Worm (Caenorhabditis elegans) whole organism, mixed stage, embryonic: ENCODE measurements around the gene srg-37.

Source experiments
- M03D4.4 ChIP-seq: sonication (generic microtip); optimal IDR thresholded peaks from 2 replicates; lab custom pipeline; 2017; ENCODE audit warnings: mild to moderate bottlenecking, missing genetic modification characterization, missing compliant biosample characterization
- bed-3 ChIP-seq: fragments of 200-800 bp; sonication (Bioruptor generic); optimal IDR thresholded peaks from 3 replicates; lab custom pipeline; 2018; ENCODE audit warnings: mild to moderate bottlenecking, missing genetic modification characterization, moderate library complexity, missing compliant biosample characterization
- blmp-1 ChIP-seq: fragments of 150-350 bp; optimal IDR thresholded peaks from 2 replicates; lab custom pipeline; 2014; ENCODE audit warnings: missing biosample characterization, missing genetic modification characterization
- ceh-39 ChIP-seq: fragments of 150-350 bp; optimal IDR thresholded peaks from 2 replicates; lab custom pipeline; 2014; ENCODE audit warnings: missing biosample characterization, missing genetic modification characterization
- ceh-43 ChIP-seq: fragments of 200-800 bp; sonication (Bioruptor generic); optimal IDR thresholded peaks from 2 replicates; lab custom pipeline; 2018; ENCODE audit warnings: mild to moderate bottlenecking, missing genetic modification characterization, moderate library complexity, missing compliant biosample characterization
- ceh-83 ChIP-seq: fragments of 200-800 bp; sonication (Bioruptor generic); optimal IDR thresholded peaks from 2 replicates; lab custom pipeline; 2018; ENCODE audit warnings: mild to moderate bottlenecking, missing genetic modification characterization, missing compliant biosample characterization
- ces-1 ChIP-seq: fragments of 150-350 bp; optimal IDR thresholded peaks from 2 replicates; lab custom pipeline; 2014; ENCODE audit warnings: missing biosample characterization, missing genetic modification reagents, missing genetic modification characterization
- cnd-1 ChIP-seq: fragments of 200-800 bp; sonication (Bioruptor generic); optimal IDR thresholded peaks from 2 replicates; lab custom pipeline; 2018; ENCODE audit warnings: mild to moderate bottlenecking, missing genetic modification characterization, missing compliant biosample characterization
- drap-1 ChIP-seq: fragments of 200-800 bp; sonication (Bioruptor generic); optimal IDR thresholded peaks from 3 replicates; lab custom pipeline; 2018; ENCODE audit warnings: mild to moderate bottlenecking, missing genetic modification characterization, missing compliant biosample characterization
- elt-1 ChIP-seq: sonication (generic microtip); optimal IDR thresholded peaks from 2 replicates; lab custom pipeline; 2017; ENCODE audit warnings: missing genetic modification characterization, mild to moderate bottlenecking, missing compliant biosample characterization, antibody characterized with exemption, moderate library complexity, borderline replicate concordance; ENCODE audit not compliant: insufficient read depth
- elt-3 ChIP-seq: fragments of 150-350 bp; optimal IDR thresholded peaks from 2 replicates; lab custom pipeline; 2014; ENCODE audit warnings: missing biosample characterization, missing genetic modification characterization
- flh-1 ChIP-seq: fragments of 200-800 bp; sonication (Bioruptor generic); optimal IDR thresholded peaks from 2 replicates; lab custom pipeline; 2018; ENCODE audit warnings: mild to moderate bottlenecking, missing genetic modification characterization, moderate library complexity, missing compliant biosample characterization
- ham-2 ChIP-seq: fragments of 200-800 bp; sonication (Bioruptor generic); optimal IDR thresholded peaks from 2 replicates; lab custom pipeline; 2018; ENCODE audit warnings: mild to moderate bottlenecking, missing genetic modification characterization, missing compliant biosample characterization
- hlh-1 ChIP-seq: fragments of 150-350 bp; optimal IDR thresholded peaks from 2 replicates; lab custom pipeline; 2014; ENCODE audit warnings: missing biosample characterization, missing genetic modification reagents, missing genetic modification characterization
- lin-13 ChIP-seq: fragments of 150-350 bp; optimal IDR thresholded peaks from 2 replicates; lab custom pipeline; 2014; ENCODE audit warnings: missing biosample characterization, missing genetic modification characterization
- lin-32 ChIP-seq: fragments of 200-800 bp; sonication (Bioruptor generic); optimal IDR thresholded peaks from 2 replicates; lab custom pipeline; 2018; ENCODE audit warnings: mild to moderate bottlenecking, missing genetic modification characterization, missing compliant biosample characterization
- lsy-2 ChIP-seq: fragments of 150-350 bp; optimal IDR thresholded peaks from 2 replicates; lab custom pipeline; 2014; ENCODE audit warnings: missing biosample characterization, missing genetic modification characterization
- mab-5 ChIP-seq: fragments of 150-350 bp; optimal IDR thresholded peaks from 2 replicates; lab custom pipeline; 2014; ENCODE audit warnings: missing biosample characterization, missing genetic modification characterization
- mls-2 ChIP-seq: sonication (generic microtip); optimal IDR thresholded peaks from 2 replicates; lab custom pipeline; 2016; ENCODE audit warnings: mild to moderate bottlenecking, missing genetic modification characterization, moderate library complexity, missing compliant biosample characterization
- nhr-2 ChIP-seq: fragments of 150-350 bp; optimal IDR thresholded peaks from 2 replicates; lab custom pipeline; 2014; ENCODE audit warnings: missing biosample characterization, missing genetic modification characterization
- nhr-237 ChIP-seq: fragments of 150-350 bp; optimal IDR thresholded peaks from 2 replicates; lab custom pipeline; 2014; ENCODE audit warnings: missing biosample characterization, missing genetic modification characterization
- pha-4 ChIP-seq: fragments of 150-350 bp; optimal IDR thresholded peaks from 2 replicates; lab custom pipeline; 2018; ENCODE audit warnings: missing biosample characterization, missing genetic modification reagents, missing genetic modification characterization
- sem-2 ChIP-seq: fragments of 200-800 bp; sonication (Bioruptor generic); optimal IDR thresholded peaks from 2 replicates; lab custom pipeline; 2018; ENCODE audit warnings: mild to moderate bottlenecking, missing genetic modification characterization, missing compliant biosample characterization
- snpc-4 ChIP-seq: fragments of 150-350 bp; optimal IDR thresholded peaks from 2 replicates; lab custom pipeline; 2014; ENCODE audit warnings: missing biosample characterization, missing genetic modification characterization
- sptf-1 ChIP-seq: sonication (generic microtip); optimal IDR thresholded peaks from 2 replicates; lab custom pipeline; 2017; ENCODE audit warnings: mild to moderate bottlenecking, missing genetic modification characterization, moderate library complexity, missing compliant biosample characterization
- unc-120 ChIP-seq: sonication (generic microtip); optimal IDR thresholded peaks from 2 replicates; lab custom pipeline; 2017; ENCODE audit warnings: missing genetic modification characterization, missing compliant biosample characterization; ENCODE audit not compliant: poor library complexity, severe bottlenecking
- unc-39 ChIP-seq: fragments of 150-350 bp; optimal IDR thresholded peaks from 2 replicates; lab custom pipeline; 2014; ENCODE audit warnings: missing biosample characterization, missing genetic modification characterization
- unc-62 ChIP-seq: fragments of 150-350 bp; optimal IDR thresholded peaks from 2 replicates; lab custom pipeline; 2014; ENCODE audit warnings: missing biosample characterization, missing genetic modification reagents, missing genetic modification characterization
- zip-8 ChIP-seq: fragments of 150-350 bp; optimal IDR thresholded peaks from 2 replicates; lab custom pipeline; 2014; ENCODE audit warnings: missing biosample characterization, missing genetic modification characterization

The srg-37 gene

DNA sequence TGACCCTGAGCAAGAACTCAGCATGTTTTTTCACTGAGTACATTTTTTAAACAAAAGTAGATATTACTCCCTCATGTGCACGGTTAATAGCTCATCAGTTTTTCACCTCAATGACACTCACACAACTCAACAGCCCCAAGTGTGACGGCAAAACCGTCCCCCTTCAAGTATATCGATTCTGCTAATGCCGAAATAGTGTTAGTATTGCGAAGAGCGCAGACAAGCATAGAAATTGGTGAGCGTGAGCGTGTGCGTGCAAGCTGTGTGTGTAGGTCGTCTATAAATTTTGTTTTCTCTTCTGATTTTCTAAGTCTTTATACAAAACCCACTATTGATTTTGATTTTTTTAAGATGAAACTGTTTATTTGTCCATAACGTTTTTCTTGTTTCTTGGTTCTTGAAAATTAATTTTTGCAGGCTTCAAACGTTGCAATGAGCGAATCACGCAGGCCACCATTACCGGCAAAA, 3.5 kb upstream of the srg-37 start, which contains the start of gene K04C1.2:
TSS of gene K04C1.2 (plus strand) at position 418 of the 468 bp plus-strand sequence.
- TF ChIP-seq ces-1 (GFP tag; lab: Kevin White, UChicago) = peak; percentile 68
- peak; percentile 95 for TF ChIP-seq ceh-39
- TF ChIP-seq mab-5 = no peak
- peak; percentile 16 for TF ChIP-seq unc-120
- peak; percentile 59 for TF ChIP-seq ham-2 (GFP tag; lab: Kevin White, UChicago)
- no peak for TF ChIP-seq zip-8

DNA sequence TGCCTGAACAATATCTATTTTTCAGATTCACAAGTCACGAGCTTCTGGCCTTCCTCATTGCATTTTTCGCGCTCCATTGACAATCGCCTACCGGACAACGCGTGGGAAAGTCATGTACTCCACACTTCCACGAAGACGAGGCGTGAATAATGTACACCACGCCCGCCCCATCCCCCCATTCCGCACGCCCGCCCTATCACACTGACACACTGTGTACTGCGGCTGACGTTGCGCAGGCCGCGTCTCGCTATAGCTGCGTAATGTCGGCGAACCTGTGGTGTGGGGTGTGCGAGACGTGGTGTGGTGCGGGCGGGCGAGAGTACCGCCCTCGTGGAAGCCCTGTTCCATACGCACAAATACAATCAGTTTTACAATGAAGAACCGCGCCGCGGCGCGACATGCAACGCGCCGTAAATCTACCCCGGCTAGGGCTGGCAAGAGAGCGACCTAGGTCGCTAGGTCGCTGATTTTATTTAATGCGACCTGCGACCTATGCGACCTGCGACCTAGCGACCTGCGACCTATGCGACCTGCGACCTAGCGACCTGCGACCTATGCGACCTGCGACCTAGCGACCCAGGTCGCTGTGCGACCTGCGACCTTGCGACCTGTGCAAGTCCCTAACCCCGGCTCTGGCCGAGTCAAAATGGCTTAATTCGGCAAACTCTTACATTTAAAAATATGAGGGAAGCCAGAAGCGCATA, 1.4 kb upstream of the srg-37 start:
- TF ChIP-seq elt-3 = no peak
- TF ChIP-seq sptf-1 (tag; lab: Kevin White, UChicago) = peak; percentile 27
- no peak for TF ChIP-seq mab-5
- TF ChIP-seq pha-4 = no peak

DNA sequence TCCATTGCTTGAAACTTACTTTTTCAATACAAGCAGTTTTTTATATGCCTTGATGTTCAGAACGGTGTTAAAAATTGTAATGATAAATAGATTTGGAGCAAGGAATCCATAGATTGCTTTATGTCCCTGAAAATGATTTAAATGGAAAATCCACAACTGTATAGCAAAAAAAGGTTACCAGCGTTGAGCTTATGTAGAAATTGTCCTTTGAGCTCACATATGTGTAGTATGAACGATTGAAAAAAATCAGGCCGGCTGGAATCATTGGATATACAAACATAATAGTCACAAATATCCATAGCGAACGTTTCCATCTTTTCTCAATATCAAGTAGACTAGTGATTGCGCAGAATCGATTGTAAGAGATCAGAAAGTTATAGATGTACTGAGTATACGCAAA, 466 bp downstream of the srg-37 start, which contains the start of gene srg-36:
TSS of gene srg-36 (minus strand) at position 101 of the 400 bp plus-strand sequence.
- no peak for TF ChIP-seq pha-4
- no peak for TF ChIP-seq flh-1 (GFP tag; lab: Kevin White, UChicago)
- TF ChIP-seq unc-39 (tag; lab: Kevin White, UChicago) = no peak
- TF ChIP-seq hlh-1 = no peak
- TF ChIP-seq elt-1 = no peak

ce11 chrX:14231987-14232386, 2.8 kb downstream of the srg-37 start:
- TF ChIP-seq blmp-1 = no peak
- TF ChIP-seq ceh-83 (GFP tag; lab: Kevin White, UChicago) = no peak
- no peak for TF ChIP-seq mab-5
- no peak for TF ChIP-seq lsy-2 (tag; lab: Kevin White, UChicago)
- TF ChIP-seq nhr-2 (tag; lab: Kevin White, UChicago) = no peak
- no peak for TF ChIP-seq sptf-1 (tag; lab: Kevin White, UChicago)
- TF ChIP-seq mls-2 = no peak
- TF ChIP-seq ham-2 (GFP tag; lab: Kevin White, UChicago) = no peak
- TF ChIP-seq unc-62 (GFP tag; lab: Kevin White, UChicago) = no peak
- TF ChIP-seq sem-2 (GFP tag; lab: Kevin White, UChicago) = no peak
- no peak for TF ChIP-seq unc-120
- TF ChIP-seq zip-8 = no peak
- TF ChIP-seq elt-3 = no peak
- TF ChIP-seq drap-1 (GFP tag; lab: Kevin White, UChicago) = no peak
- TF ChIP-seq, all 35 proteins: peak for 0

- peak; percentile 47 for TF ChIP-seq M03D4.4 (tag; lab: Kevin White, UChicago)
- peak; percentile 33 for TF ChIP-seq bed-3 (GFP tag; lab: Kevin White, UChicago)
- TF ChIP-seq mls-2 = peak; percentile 23
- peak; percentile 33 for TF ChIP-seq cnd-1 (tag; lab: Kevin White, UChicago)
- peak; percentile 73 for TF ChIP-seq sptf-1 (tag; lab: Kevin White, UChicago)
- TF ChIP-seq sem-2 (GFP tag; lab: Kevin White, UChicago) = peak; percentile 18
- TF ChIP-seq drap-1 (GFP tag; lab: Kevin White, UChicago) = peak; percentile 36
Measured at ce11 chrX:14229306-14229845, 5.5 kb downstream of the srg-37 start.

DNA sequence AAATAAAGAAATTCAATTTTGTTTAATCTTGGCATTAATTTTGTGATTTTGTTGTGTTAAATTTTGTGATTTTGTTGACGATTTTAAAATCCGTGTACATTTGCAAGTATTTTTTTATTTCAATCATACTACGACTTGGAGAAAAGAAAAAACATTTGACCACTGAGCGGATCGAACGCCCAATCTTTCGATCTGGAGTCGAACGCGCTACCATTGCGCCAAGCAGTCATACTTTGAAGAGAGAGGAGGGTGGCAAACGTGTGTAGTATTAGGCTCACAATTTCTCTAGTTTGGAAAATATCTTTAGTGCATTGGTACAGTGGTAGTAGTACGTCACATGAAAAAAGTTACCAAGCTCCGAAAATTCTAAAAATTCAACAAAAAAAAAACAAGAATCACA, 6.1 kb downstream of the srg-37 start:
- peak; percentile 66 for TF ChIP-seq ceh-83 (GFP tag; lab: Kevin White, UChicago)
- peak; percentile 28 for TF ChIP-seq M03D4.4 (tag; lab: Kevin White, UChicago)
- TF ChIP-seq zip-8 = no peak

DNA sequence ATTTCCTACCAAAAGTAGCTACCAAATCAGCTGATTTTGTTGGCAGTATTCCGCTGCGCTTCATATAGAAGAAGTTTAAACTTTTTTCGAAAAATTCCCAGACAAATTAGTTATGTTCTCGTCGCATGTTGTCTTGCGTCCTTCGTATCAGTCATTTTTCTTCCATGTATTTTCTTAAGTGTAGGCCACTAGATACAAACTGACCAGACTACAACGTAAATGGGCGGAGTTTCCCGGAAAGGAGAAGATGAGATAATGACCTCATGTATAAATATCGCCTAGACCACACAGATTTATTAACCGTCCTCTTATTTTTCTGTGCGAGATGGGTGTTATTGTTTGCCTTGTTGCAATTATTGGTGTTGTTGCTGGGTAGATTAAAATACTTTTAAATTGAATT, 9.6 kb downstream of the srg-37 start, which contains the start of gene cyp-13B2:
TSS of gene cyp-13B2 (plus strand) at position 301 of the 400 bp plus-strand sequence.
- no peak for TF ChIP-seq mab-5
- TF ChIP-seq lin-13 (tag; lab: Kevin White, UChicago) = no peak
- no peak for TF ChIP-seq elt-1
- TF ChIP-seq ceh-43 (GFP tag; lab: Kevin White, UChicago) = no peak
- no peak for TF ChIP-seq mls-2
- TF ChIP-seq lin-32 = no peak
- no peak for TF ChIP-seq nhr-237 (tag; lab: Kevin White, UChicago)
- no peak for TF ChIP-seq ham-2 (GFP tag; lab: Kevin White, UChicago)
- TF ChIP-seq M03D4.4 (tag; lab: Kevin White, UChicago) = no peak
- no peak for TF ChIP-seq unc-120
- TF ChIP-seq ceh-39 = no peak
- no peak for TF ChIP-seq snpc-4 (tag; lab: Kevin White, UChicago)
